Fruit fly (Drosophila melanogaster): ENCODE measurements around the gene Ubr3.
A peak's percentile ranks its signal among the peaks of the same experiment; 100 is the strongest.

Gene Ubr3

dm6 chrX:7920081-7920688, 15.5 kb upstream of the Ubr3 start, which contains the start of the genes hdm and Ykt6 (continued):
- peak; percentile 68 for TF ChIP-seq CG8290 (GFP tag; optimal IDR thresholded peaks at IDR 0.05)
- peak in 1 of 2 experiments; percentile 14 for TF ChIP-seq CG8290 (tag; optimal IDR thresholded peaks at IDR 0.05)
- no peak for TF ChIP-seq MTF-1 (GFP tag; optimal IDR thresholded peaks at IDR 0.05; ENCODE audit: borderline replicate concordance)
- TF ChIP-seq B-H2 (GFP tag; optimal IDR thresholded peaks at IDR 0.05), result peak; percentile 83
- TF ChIP-seq CG1529 (GFP tag; optimal IDR thresholded peaks at IDR 0.05), result peak; percentile 51
- TF ChIP-seq ind (GFP tag; optimal IDR thresholded peaks at IDR 0.05), result no peak
- TF ChIP-seq CG16863 (GFP tag; optimal IDR thresholded peaks at IDR 0.05), result peak; percentile 80
- peak; percentile 83 for TF ChIP-seq tgo (GFP tag; IDR thresholded peaks at IDR 0.05)
- peak; percentile 95 for TF ChIP-seq BEAF-32 (GFP tag; optimal IDR thresholded peaks at IDR 0.05)
- peak; percentile 71 for TF ChIP-seq CG10654 (GFP tag; optimal IDR thresholded peaks at IDR 0.05)
- peak; percentile 77 for TF ChIP-seq CHES-1-like (GFP tag; optimal IDR thresholded peaks at IDR 0.05)
- TF ChIP-seq odd (GFP tag; optimal IDR thresholded peaks at IDR 0.05), result no peak
- TF ChIP-seq fd96Cb (tag; optimal IDR thresholded peaks at IDR 0.05), result peak; percentile 51
- no peak for TF ChIP-seq tio (GFP tag; optimal IDR thresholded peaks at IDR 0.05)
- peak; percentile 73; the same call in 1 of the 3 replicates for TF ChIP-seq CG6175 (GFP tag; IDR thresholded peaks at IDR 0.05)
- no peak for TF ChIP-seq ab (GFP tag; optimal IDR thresholded peaks at IDR 0.05)
- peak; percentile 82 for TF ChIP-seq CG14710 (tag; optimal IDR thresholded peaks at IDR 0.05)
- TF ChIP-seq Bgb (GFP tag; IDR thresholded peaks at IDR 0.05; ENCODE audit: partially characterized antibody), result peak; percentile 95
- peak; percentile 83 for TF ChIP-seq Xbp1 (GFP tag; optimal IDR thresholded peaks at IDR 0.05)
- no peak for TF ChIP-seq Asciz (GFP tag; optimal IDR thresholded peaks at IDR 0.05)
- TF ChIP-seq CG3995 (GFP tag; optimal IDR thresholded peaks at IDR 0.05), result peak; percentile 88
- peak; percentile 42 for TF ChIP-seq stwl (tag; optimal IDR thresholded peaks at IDR 0.05)
- TF ChIP-seq schlank (tag; optimal IDR thresholded peaks at IDR 0.05), result peak; percentile 64
- peak; percentile 36 for TF ChIP-seq CG31365 (tag; optimal IDR thresholded peaks at IDR 0.05)
- peak; percentile 59 for TF ChIP-seq CrebB (tag; optimal IDR thresholded peaks at IDR 0.05)
- peak; percentile 87; the same call in 2 of the 3 replicates for TF ChIP-seq zen2 (GFP tag; IDR thresholded peaks at IDR 0.05; ENCODE audit: partially characterized antibody)
- TF ChIP-seq sim (GFP tag; IDR thresholded peaks at IDR 0.05), result peak; percentile 73
- TF ChIP-seq eve (GFP tag; optimal IDR thresholded peaks at IDR 0.05), result peak in 1 of 2 experiments; percentile 37
- peak; percentile 69 for TF ChIP-seq CG18262 (tag; optimal IDR thresholded peaks at IDR 0.05)
- TF ChIP-seq CG2129 (GFP tag; IDR thresholded peaks at IDR 0.05; ENCODE audit: partially characterized antibody), result peak; percentile 93
- peak; percentile 48 for TF ChIP-seq gcm (GFP tag; optimal IDR thresholded peaks at IDR 0.05)
- no peak for TF ChIP-seq sqz (GFP tag; optimal IDR thresholded peaks at IDR 0.05)
- peak; percentile 79; the same call in 1 of the 2 replicates for TF ChIP-seq NFAT (GFP tag; IDR thresholded peaks at IDR 0.05)
- TF ChIP-seq CG4617 (GFP tag; optimal IDR thresholded peaks at IDR 0.05; ENCODE audit: borderline replicate concordance), result peak; percentile 80
- TF ChIP-seq Awh (GFP tag; IDR thresholded peaks at IDR 0.05), result peak; percentile 74; the same call in 1 of the 2 replicates
- TF ChIP-seq ATbp (GFP tag; optimal IDR thresholded peaks at IDR 0.05), result no peak
- peak; percentile 66 for TF ChIP-seq CG31224 (GFP tag; IDR thresholded peaks at IDR 0.05)
- TF ChIP-seq Nf-YB (GFP tag; optimal IDR thresholded peaks at IDR 0.05), result peak; percentile 47
- TF ChIP-seq dati (GFP tag; IDR thresholded peaks at IDR 0.05), result no peak
- TF ChIP-seq Lpt (GFP tag; optimal IDR thresholded peaks at IDR 0.05), result no peak
- no peak for TF ChIP-seq h (optimal IDR thresholded peaks at IDR 0.05)
- TF ChIP-seq Side (GFP tag; optimal IDR thresholded peaks at IDR 0.05), result peak; percentile 87
- peak; percentile 86 for TF ChIP-seq jumu (GFP tag; optimal IDR thresholded peaks at IDR 0.05)
- TF ChIP-seq stc (GFP tag; IDR thresholded peaks at IDR 0.05), result peak; percentile 78
- no peak for TF ChIP-seq CG6654 (GFP tag; optimal IDR thresholded peaks at IDR 0.05)
- peak; percentile 56; the same call in 1 of the 2 replicates for TF ChIP-seq CG16779 (GFP tag; IDR thresholded peaks at IDR 0.05)
- peak; percentile 83 for TF ChIP-seq H2.0 (GFP tag; IDR thresholded peaks at IDR 0.05)
- peak; percentile 17 for TF ChIP-seq CG17802 (tag; optimal IDR thresholded peaks at IDR 0.05)
- peak; percentile 41 for TF ChIP-seq CG8089 (GFP tag; optimal IDR thresholded peaks at IDR 0.05)
- TF ChIP-seq eyg (GFP tag; optimal IDR thresholded peaks at IDR 0.05), result peak; percentile 61

All from whole organism, embryonic.